Worm (Caenorhabditis elegans): ENCODE data around the gene fce-2.
A peak's percentile ranks its signal among the peaks of the same experiment; 100 is the strongest.

The fce-2 gene

DNA sequence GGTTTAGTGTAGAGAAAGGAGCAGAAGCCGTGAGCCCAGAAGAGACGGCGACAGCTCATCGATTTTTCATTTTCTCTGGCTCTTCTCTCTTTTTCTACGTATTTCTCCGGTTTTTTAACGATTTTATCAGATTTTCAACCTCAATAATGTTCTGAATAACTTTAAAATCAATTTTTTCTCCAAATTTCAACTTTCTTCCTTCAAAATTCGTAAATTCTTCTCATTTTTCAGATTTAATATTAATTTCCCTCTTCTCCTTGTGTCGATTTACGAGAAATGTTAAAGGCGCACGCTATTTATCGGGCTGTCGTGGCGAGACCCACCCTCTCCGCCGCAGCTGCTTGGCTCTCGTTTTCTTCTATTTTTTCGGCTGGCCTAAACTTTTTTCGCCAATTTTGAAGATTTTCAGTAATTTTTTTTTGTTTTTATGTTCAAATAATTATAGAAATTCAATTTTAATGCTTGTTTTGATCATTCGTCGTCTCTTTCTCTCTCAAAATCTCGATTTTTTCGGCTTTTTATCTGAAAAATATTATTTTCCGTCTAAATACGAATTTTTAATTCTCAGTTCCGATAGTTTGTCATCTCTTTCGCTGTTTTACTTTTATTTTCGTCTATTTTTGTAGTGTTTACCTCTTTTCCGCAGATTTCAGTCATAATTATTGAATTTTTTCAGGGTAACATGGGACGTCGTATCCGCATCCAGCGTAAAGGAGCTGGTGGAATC is 54.1 kb downstream of the fce-2 start, which contains the start of the genes calf-1 and rpl-2:
calf-1 (minus strand) TSS at position 77 of the 727 bp plus-strand sequence.
rpl-2 (plus strand) TSS at position 677 of the 727 bp plus-strand sequence.
- TF ChIP-seq ceh-13 (GFP tag; optimal IDR thresholded peaks at IDR 0.05) (no peak), flt-1 (GFP tag; IDR thresholded peaks at IDR 0.05) (0 out of 2 replicates have a peak, but pooled peaks have one; percentile 15)

DNA sequence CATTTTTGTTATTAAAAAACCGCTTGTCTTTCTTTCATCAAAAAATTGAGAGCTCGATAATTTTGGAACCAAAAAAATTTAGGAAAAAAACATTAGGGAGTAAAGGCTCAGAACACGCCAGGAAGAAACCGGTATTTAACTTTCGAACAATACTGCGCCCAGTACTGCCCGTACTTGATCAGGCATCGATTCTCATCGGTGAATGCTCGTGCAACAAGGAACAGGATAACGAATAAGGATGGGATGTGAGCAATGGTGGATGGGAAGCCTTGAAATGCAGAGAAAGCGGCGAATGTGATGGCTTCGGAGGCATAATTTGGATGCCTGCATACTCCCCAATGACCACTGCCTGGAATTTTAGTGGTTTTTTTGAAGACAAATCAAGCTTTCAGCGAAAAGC is 55.7 kb downstream of the fce-2 start:
- TF ChIP-seq F13C5.2 (tag; optimal IDR thresholded peaks at IDR 0.05) (no peak), tra-4 (tag; optimal IDR thresholded peaks at IDR 0.05) (no peak), ceh-36 (tag; optimal IDR thresholded peaks at IDR 0.05) (no peak), sea-1 (GFP tag; conservative IDR thresholded peaks at IDR 0.05) (no peak), tbx-11 (GFP tag; IDR thresholded peaks at IDR 0.05) (no peak), hmbx-1 (tag; optimal IDR thresholded peaks at IDR 0.05) (no peak), hmg-4 (GFP tag; optimal IDR thresholded peaks at IDR 0.05) (no peak), flt-1 (GFP tag; IDR thresholded peaks at IDR 0.05) (no peak), scrt-1 (GFP tag; IDR thresholded peaks at IDR 0.05) (no peak), ceh-13 (GFP tag; optimal IDR thresholded peaks at IDR 0.05) (no peak), pes-1 (GFP tag; IDR thresholded peaks at IDR 0.05) (no peak), tbx-37 (GFP tag; conservative IDR thresholded peaks at IDR 0.05) (no peak), ama-1 (optimal IDR thresholded peaks at IDR 0.05) (no peak), aly-1 (tag; optimal IDR thresholded peaks at IDR 0.05) (no peak), ets-7 (tag; optimal IDR thresholded peaks at IDR 0.05) (no peak), B0310.2 (tag; optimal IDR thresholded peaks at IDR 0.05) (no peak), hnd-1 (tag; optimal IDR thresholded peaks at IDR 0.05) (no peak)
